Worm (Caenorhabditis elegans) whole organism, mixed stage, embryonic: Measurements from ENCODE around the gene blos-1.

Source experiments
- blmp-1 ChIP-seq: fragments of 150-350 bp; optimal IDR thresholded peaks from 2 replicates; lab custom pipeline; 2014; ENCODE audit warnings: missing biosample characterization, missing genetic modification characterization
- ceh-39 ChIP-seq: fragments of 150-350 bp; optimal IDR thresholded peaks from 2 replicates; lab custom pipeline; 2014; ENCODE audit warnings: missing biosample characterization, missing genetic modification characterization
- ces-1 ChIP-seq: fragments of 150-350 bp; optimal IDR thresholded peaks from 2 replicates; lab custom pipeline; 2014; ENCODE audit warnings: missing biosample characterization, missing genetic modification reagents, missing genetic modification characterization
- flh-1 ChIP-seq: fragments of 200-800 bp; sonication (Bioruptor generic); optimal IDR thresholded peaks from 2 replicates; lab custom pipeline; 2018; ENCODE audit warnings: mild to moderate bottlenecking, missing genetic modification characterization, moderate library complexity, missing compliant biosample characterization
- lsy-2 ChIP-seq: fragments of 150-350 bp; optimal IDR thresholded peaks from 2 replicates; lab custom pipeline; 2014; ENCODE audit warnings: missing biosample characterization, missing genetic modification characterization
- nhr-237 ChIP-seq: fragments of 150-350 bp; optimal IDR thresholded peaks from 2 replicates; lab custom pipeline; 2014; ENCODE audit warnings: missing biosample characterization, missing genetic modification characterization
- nhr-28 ChIP-seq: fragments of 150-350 bp; optimal IDR thresholded peaks from 2 replicates; lab custom pipeline; 2014; ENCODE audit warnings: missing biosample characterization, missing genetic modification characterization
- nhr-76 ChIP-seq: sonication (generic microtip); optimal IDR thresholded peaks from 2 replicates; lab custom pipeline; 2017; ENCODE audit warnings: missing biosample characterization, missing genetic modification characterization
- unc-120 ChIP-seq: sonication (generic microtip); optimal IDR thresholded peaks from 2 replicates; lab custom pipeline; 2017; ENCODE audit warnings: missing genetic modification characterization, missing compliant biosample characterization; ENCODE audit not compliant: poor library complexity, severe bottlenecking

- no peak for TF ChIP-seq nhr-28 (tag; lab: Kevin White, UChicago)
- no peak for TF ChIP-seq ceh-39 (tag; lab: Kevin White, UChicago)
- no peak for TF ChIP-seq lsy-2
- no peak for TF ChIP-seq nhr-76
- TF ChIP-seq unc-120 (tag; lab: Kevin White, UChicago): no peak
- no peak for TF ChIP-seq blmp-1 (tag; lab: Kevin White, UChicago)
- no peak for TF ChIP-seq nhr-237
- TF ChIP-seq flh-1: no peak
- TF ChIP-seq ces-1 (GFP tag; lab: Kevin White, UChicago): no peak
Observed at ce11 chrIII:10238448-10239154, 26.9 kb upstream of the blos-1 start, which contains the start of gene Y70G10A.3.
